Fruit fly (Drosophila melanogaster) whole organism, prepupa: ENCODE results near the gene Kah.

Experiments used
- CG10631 ChIP-seq: fragments of 200-800 bp; sonication (Bioruptor generic); optimal IDR thresholded peaks from 2 replicates; lab custom pipeline; 2016; ENCODE audit warnings: missing biosample characterization, missing genetic modification characterization
- CG11294 ChIP-seq: fragments of 200-800 bp; sonication (Bioruptor generic); IDR thresholded peaks from 2 replicates; pipeline ENCODE4 v1.3.6; 2022; ENCODE audit warnings: missing biosample characterization, missing genetic modification characterization
- CG11902 ChIP-seq: fragments of 200-800 bp; sonication (Bioruptor generic); optimal IDR thresholded peaks from 3 replicates; lab custom pipeline; 2016; ENCODE audit warnings: missing biosample characterization, missing genetic modification characterization
- CG1621 ChIP-seq: fragments of 200-800 bp; sonication (Bioruptor generic); optimal IDR thresholded peaks from 3 replicates; lab custom pipeline; 2018; ENCODE audit warnings: missing biosample characterization, mild to moderate bottlenecking, missing genetic modification characterization
- CG3032 ChIP-seq: fragments of 200-800 bp; optimal IDR thresholded peaks from 2 replicates; lab custom pipeline; 2019; ENCODE audit warnings: missing biosample characterization, mild to moderate bottlenecking, missing genetic modification characterization, moderate library complexity
- CG32006 ChIP-seq: fragments of 200-800 bp; sonication (Bioruptor generic); optimal IDR thresholded peaks from 3 replicates; lab custom pipeline; 2017; ENCODE audit warnings: missing biosample characterization, mild to moderate bottlenecking, missing genetic modification characterization
- CG3919 ChIP-seq: fragments of 200-800 bp; sonication (Bioruptor generic); optimal IDR thresholded peaks from 3 replicates; lab custom pipeline; 2016; ENCODE audit warnings: missing biosample characterization, missing genetic modification characterization
- CG4318 ChIP-seq: fragments of 200-800 bp; sonication (Bioruptor generic); optimal IDR thresholded peaks from 3 replicates; lab custom pipeline; 2017; ENCODE audit warnings: missing biosample characterization, mild to moderate bottlenecking, missing genetic modification characterization
- CG6276 ChIP-seq: fragments of 200-800 bp; sonication (Bioruptor generic); optimal IDR thresholded peaks from 2 replicates; lab custom pipeline; 2017; ENCODE audit warnings: missing biosample characterization, mild to moderate bottlenecking, missing genetic modification characterization
- CG6808 ChIP-seq: fragments of 200-800 bp; sonication (Bioruptor generic); optimal IDR thresholded peaks from 3 replicates; lab custom pipeline; 2017; ENCODE audit warnings: missing biosample characterization, missing genetic modification characterization, mild to moderate bottlenecking, moderate library complexity, missing genetic modification reagents
- CG6854 ChIP-seq: fragments of 200-800 bp; sonication (Bioruptor generic); optimal IDR thresholded peaks from 2 replicates; lab custom pipeline; 2017; ENCODE audit warnings: missing biosample characterization, mild to moderate bottlenecking, missing genetic modification characterization
- CG7368 ChIP-seq: fragments of 200-800 bp; sonication (Bioruptor generic); optimal IDR thresholded peaks from 3 replicates; lab custom pipeline; 2016; ENCODE audit warnings: missing biosample characterization, missing genetic modification characterization
- CG8119 ChIP-seq: fragments of 200-800 bp; sonication (Bioruptor generic); IDR thresholded peaks from 3 replicates; pipeline ENCODE4 v1.3.6; 2022; ENCODE audit warnings: missing biosample characterization, missing genetic modification characterization
- CG8319 ChIP-seq: fragments of 200-800 bp; sonication (Bioruptor generic); optimal IDR thresholded peaks from 3 replicates; lab custom pipeline; 2016; ENCODE audit warnings: missing biosample characterization, missing genetic modification characterization
- CG8632 ChIP-seq: fragments of 200-800 bp; sonication (Bioruptor generic); optimal IDR thresholded peaks from 3 replicates; lab custom pipeline; 2016; ENCODE audit warnings: missing biosample characterization, missing genetic modification characterization
- Eip75B ChIP-seq: fragments of 200-800 bp; sonication (Bioruptor generic); optimal IDR thresholded peaks from 3 replicates; lab custom pipeline; 2016; ENCODE audit warnings: missing biosample characterization, missing genetic modification characterization
- Eip78C ChIP-seq: fragments of 200-800 bp; sonication (Bioruptor generic); peaks from one replicate; lab custom pipeline; 2016; ENCODE audit warnings: missing biosample characterization, missing genetic modification characterization
- Eip93F ChIP-seq: fragments of 200-800 bp; sonication (Bioruptor generic); optimal IDR thresholded peaks from 2 replicates; lab custom pipeline; 2016; ENCODE audit warnings: missing biosample characterization, mild to moderate bottlenecking, missing genetic modification characterization
- Ets96B ChIP-seq: fragments of 200-800 bp; optimal IDR thresholded peaks from 2 replicates; lab custom pipeline; 2019; ENCODE audit warnings: missing biosample characterization, mild to moderate bottlenecking, missing genetic modification characterization, moderate library complexity
- Hr4 ChIP-seq: fragments of 200-800 bp; sonication (Bioruptor generic); optimal IDR thresholded peaks from 3 replicates; lab custom pipeline; 2016; ENCODE audit warnings: missing biosample characterization, missing genetic modification characterization
- Met ChIP-seq: fragments of 200-800 bp; sonication (Bioruptor generic); optimal IDR thresholded peaks from 3 replicates; lab custom pipeline; 2016; ENCODE audit warnings: missing biosample characterization, missing genetic modification characterization
- OdsH ChIP-seq: fragments of 200-800 bp; sonication (Bioruptor generic); optimal IDR thresholded peaks from 3 replicates; lab custom pipeline; 2016; ENCODE audit warnings: missing biosample characterization, missing genetic modification characterization
- Smox ChIP-seq: fragments of 200-800 bp; sonication (Bioruptor generic); optimal IDR thresholded peaks from 3 replicates; lab custom pipeline; 2016; ENCODE audit warnings: missing biosample characterization, missing genetic modification characterization
- Sox102F ChIP-seq: fragments of 200-800 bp; sonication (Bioruptor generic); optimal IDR thresholded peaks from 2 replicates; lab custom pipeline; 2016; ENCODE audit warnings: missing biosample characterization, mild to moderate bottlenecking, missing genetic modification characterization
- achi ChIP-seq: fragments of 200-800 bp; sonication (Bioruptor generic); optimal IDR thresholded peaks from 3 replicates; lab custom pipeline; 2016; ENCODE audit warnings: missing biosample characterization, missing genetic modification characterization
- acj6 ChIP-seq: fragments of 200-800 bp; sonication (Bioruptor generic); optimal IDR thresholded peaks from 3 replicates; lab custom pipeline; 2016; ENCODE audit warnings: missing biosample characterization, missing genetic modification characterization
- cyc ChIP-seq: fragments of 200-800 bp; sonication (Bioruptor generic); optimal IDR thresholded peaks from 3 replicates; lab custom pipeline; 2016; ENCODE audit warnings: missing biosample characterization, missing genetic modification characterization
- dac ChIP-seq: fragments of 200-800 bp; sonication (Bioruptor generic); optimal IDR thresholded peaks from 2 replicates; lab custom pipeline; 2017; ENCODE audit warnings: missing biosample characterization, mild to moderate bottlenecking, missing genetic modification characterization
- dsx ChIP-seq: fragments of 200-800 bp; optimal IDR thresholded peaks from 3 replicates; lab custom pipeline; 2019; ENCODE audit warnings: missing biosample characterization, mild to moderate bottlenecking, missing genetic modification characterization, moderate library complexity; ENCODE audit not compliant: poor library complexity, severe bottlenecking
- esn ChIP-seq: fragments of 200-800 bp; sonication (Bioruptor generic); optimal IDR thresholded peaks from 2 replicates; lab custom pipeline; 2016; ENCODE audit warnings: missing biosample characterization, mild to moderate bottlenecking, missing genetic modification characterization, moderate library complexity
- fkh ChIP-seq: fragments of 200-800 bp; sonication (Bioruptor generic); optimal IDR thresholded peaks from 3 replicates; lab custom pipeline; 2017; ENCODE audit warnings: missing biosample characterization, mild to moderate bottlenecking, missing genetic modification characterization, moderate library complexity
- lz ChIP-seq: fragments of 200-800 bp; sonication (Bioruptor generic); optimal IDR thresholded peaks from 3 replicates; lab custom pipeline; 2016; ENCODE audit warnings: missing biosample characterization, missing genetic modification characterization
- spab ChIP-seq: fragments of 200-800 bp; sonication (Bioruptor generic); optimal IDR thresholded peaks from 2 replicates; lab custom pipeline; 2017; ENCODE audit warnings: missing biosample characterization, mild to moderate bottlenecking, missing genetic modification characterization, missing genetic modification reagents
- ss ChIP-seq, 2 experiments: fragments of 200-800 bp; sonication (Bioruptor generic); optimal IDR thresholded peaks; 2 replicates in 1 of 2; 3 replicates in 1 of 2; lab custom pipeline; 2017 to 2018; ENCODE audit warnings: mild to moderate bottlenecking in 2 of 2, missing biosample characterization in 2 of 2, missing genetic modification characterization in 2 of 2, moderate library complexity in 1 of 2
- svp ChIP-seq: fragments of 200-800 bp; sonication (Bioruptor generic); peaks from one replicate; lab custom pipeline; 2016; ENCODE audit warnings: missing biosample characterization, missing genetic modification characterization
- topi ChIP-seq: fragments of 200-800 bp; sonication (Bioruptor generic); optimal IDR thresholded peaks from 3 replicates; lab custom pipeline; 2016; ENCODE audit warnings: missing biosample characterization, missing genetic modification characterization
- vri ChIP-seq: fragments of 200-800 bp; sonication (Bioruptor generic); optimal IDR thresholded peaks from 3 replicates; lab custom pipeline; 2016; ENCODE audit warnings: missing biosample characterization, mild to moderate bottlenecking, missing genetic modification characterization

Kah gene

dm6 chr3L:589290-590281 lies 512 bp upstream of the Kah start (continued):
- no peak for TF ChIP-seq Eip93F (GFP tag; lab: Kevin White, UChicago)
- peak; percentile 79 for TF ChIP-seq CG32006 (GFP tag; lab: Kevin White, UChicago)
- TF ChIP-seq CG3032: peak; percentile 80
- TF ChIP-seq Hr4 (GFP tag; lab: Kevin White, UChicago): peak; percentile 90
- TF ChIP-seq CG11294 (GFP tag; lab: Robert Waterston, UW): peak; percentile 87
- peak; percentile 90 for TF ChIP-seq CG10631
- peak; percentile 72 for TF ChIP-seq CG8632 (GFP tag; lab: Kevin White, UChicago)
- TF ChIP-seq Smox (GFP tag; lab: Kevin White, UChicago): no peak
- peak; percentile 81 for TF ChIP-seq OdsH (GFP tag; lab: Kevin White, UChicago)
- TF ChIP-seq topi: peak; percentile 76
- TF ChIP-seq CG6276 (GFP tag; lab: Kevin White, UChicago): peak; percentile 68
- TF ChIP-seq lz (GFP tag; lab: Kevin White, UChicago): peak; percentile 67
- TF ChIP-seq CG3919: peak; percentile 93
- TF ChIP-seq CG6808: peak; percentile 84
- no peak for TF ChIP-seq fkh (GFP tag; lab: Kevin White, UChicago)
- peak; percentile 83 for TF ChIP-seq achi (GFP tag; lab: Kevin White, UChicago)
- peak; percentile 96 for TF ChIP-seq Eip78C (GFP tag; lab: Kevin White, UChicago)
- peak; percentile 67 for TF ChIP-seq esn (GFP tag; lab: Kevin White, UChicago)
- TF ChIP-seq Eip75B: peak; percentile 89
- TF ChIP-seq acj6 (GFP tag; lab: Kevin White, UChicago): peak; percentile 86
- peak; percentile 8 for TF ChIP-seq CG6854
- peak; percentile 75 to 85 for TF ChIP-seq ss (GFP tag; optimal IDR thresholded peaks at IDR 0.05; lab: Kevin White, UChicago)
- peak; percentile 79 for TF ChIP-seq CG8119
- TF ChIP-seq CG4318: peak; percentile 61
- TF ChIP-seq dac (GFP tag; lab: Kevin White, UChicago): peak; percentile 72
- TF ChIP-seq spab: peak; percentile 87
- TF ChIP-seq, all 60 proteins: peak for 51

- TF ChIP-seq Eip75B (no peak), cyc (no peak), CG1621 (tag; lab: Kevin White, UChicago) (no peak), Sox102F (no peak), dsx (GFP tag; lab: Kevin White, UChicago) (no peak), vri (GFP tag; lab: Kevin White, UChicago) (no peak), CG7368 (GFP tag; lab: Kevin White, UChicago) (no peak), CG8319 (no peak), CG6276 (GFP tag; lab: Kevin White, UChicago) (no peak), Met (no peak), Ets96B (tag; lab: Kevin White, UChicago) (no peak), svp (no peak), CG32006 (GFP tag; lab: Kevin White, UChicago) (no peak), CG11902 (no peak), lz (GFP tag; lab: Kevin White, UChicago) (no peak)
These were observed 1.2 kb downstream of the Kah start for dm6 chr3L:587827-588226.
